Worm (Caenorhabditis elegans): ENCODE measurements around the gene F23A7.5.
A peak's percentile ranks its signal among the peaks of the same experiment; 100 is the strongest.

The F23A7.5 gene

DNA sequence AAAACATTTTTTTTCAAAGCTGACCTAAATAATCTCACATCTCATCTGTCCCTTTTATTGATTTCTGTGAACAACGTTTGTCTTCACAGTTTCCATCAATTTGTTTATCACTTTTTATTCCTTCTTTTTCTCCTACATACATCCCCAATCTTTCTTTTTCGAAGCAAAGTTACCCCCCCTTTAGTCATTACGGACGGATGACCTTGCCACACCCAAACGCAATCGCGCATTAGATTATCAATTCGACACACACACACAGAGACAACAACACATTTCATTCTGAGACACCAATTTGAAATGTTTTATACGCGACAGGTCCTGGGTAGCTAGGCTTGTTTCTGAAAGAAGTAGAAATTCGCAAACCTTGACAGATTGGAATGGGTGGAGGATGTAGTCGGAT lies 34.6 kb downstream of the F23A7.5 start:
- TF ChIP-seq vab-7 (GFP tag; IDR thresholded peaks at IDR 0.05) = no peak
- peak; percentile 2 for TF ChIP-seq mxl-3 (GFP tag; optimal IDR thresholded peaks at IDR 0.05)
- TF ChIP-seq nhr-28 (tag; optimal IDR thresholded peaks at IDR 0.05) = peak; percentile 30
- no peak for TF ChIP-seq R02D3.7 (tag; optimal IDR thresholded peaks at IDR 0.05)
- no peak for TF ChIP-seq daf-8 (GFP tag; IDR thresholded peaks at IDR 0.05)
- peak in 1 of 2 experiments; percentile 98 for TF ChIP-seq unc-62 (GFP tag; optimal IDR thresholded peaks at IDR 0.05 in 1 of 2)
- no peak for TF ChIP-seq unc-62 (tag; optimal IDR thresholded peaks at IDR 0.05)
- TF ChIP-seq hlh-11 (tag; optimal IDR thresholded peaks at IDR 0.05) = no peak
- no peak for TF ChIP-seq lim-7 (GFP tag; IDR thresholded peaks at IDR 0.05)
- TF ChIP-seq T26A8.4 (GFP tag; IDR thresholded peaks at IDR 0.05) = no peak

DNA sequence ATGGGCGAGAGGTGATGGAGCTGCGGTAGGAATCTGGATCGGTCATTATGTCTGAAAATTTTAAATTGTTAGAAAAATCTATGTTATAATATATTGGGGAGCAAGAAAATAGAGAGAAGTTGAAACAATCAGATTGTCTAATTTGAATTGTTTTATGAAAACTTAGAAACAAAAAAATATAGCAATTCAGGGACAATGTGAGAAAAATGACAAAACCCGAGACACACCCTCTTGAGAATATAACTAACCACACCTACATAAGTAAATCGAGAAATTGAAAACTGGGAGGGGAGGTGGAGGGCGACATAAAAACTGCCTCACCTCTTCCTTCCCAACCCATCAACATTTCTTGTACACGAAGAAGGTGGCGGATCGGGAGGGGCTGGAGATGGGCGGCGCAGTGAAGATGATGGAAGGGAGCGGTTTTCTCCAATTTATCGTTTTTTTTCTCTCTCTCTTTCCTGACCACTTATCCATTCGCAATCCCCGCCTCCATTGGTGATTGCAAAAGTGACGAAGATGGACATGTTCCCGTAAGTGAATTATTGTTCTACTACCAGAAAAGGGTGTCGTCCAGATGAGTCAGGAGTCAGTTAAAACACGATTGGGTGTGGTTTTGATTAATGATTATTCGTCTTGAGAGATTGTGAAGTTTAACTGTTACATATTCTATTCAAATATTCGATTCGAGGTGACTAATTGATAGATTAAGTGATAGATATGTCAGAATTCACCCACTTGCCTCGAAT lies 37.1 kb downstream of the F23A7.5 start, which contains the start of gene mua-6:
Gene mua-6, minus strand, starts transcription at position 51 of the 749 bp plus-strand sequence.
- TF ChIP-seq set-16 (GFP tag; IDR thresholded peaks at IDR 0.05) = 0 out of 2 replicates have a peak, but pooled peaks have one; percentile 6
- no peak for TF ChIP-seq ceh-28 (tag; optimal IDR thresholded peaks at IDR 0.05)
- no peak for TF ChIP-seq aly-2 (tag; optimal IDR thresholded peaks at IDR 0.05)
- no peak for TF ChIP-seq madf-5 (GFP tag; IDR thresholded peaks at IDR 0.05)
- TF ChIP-seq Y75B8A.6 (GFP tag; IDR thresholded peaks at IDR 0.05) = no peak
- peak; percentile 40 for TF ChIP-seq mxl-3 (GFP tag; optimal IDR thresholded peaks at IDR 0.05)
- no peak for TF ChIP-seq mdl-1 (tag; optimal IDR thresholded peaks at IDR 0.05)
- no peak for TF ChIP-seq ama-1 (optimal IDR thresholded peaks at IDR 0.05)
- TF ChIP-seq pqm-1 (tag; optimal IDR thresholded peaks at IDR 0.05) = no peak
- TF ChIP-seq unc-62 (GFP tag; optimal IDR thresholded peaks at IDR 0.05 in 1 of 2) = peak in 1 of 2 experiments; percentile 12
- no peak for TF ChIP-seq unc-62 (tag; optimal IDR thresholded peaks at IDR 0.05)
- no peak for TF ChIP-seq lin-15B (tag; optimal IDR thresholded peaks at IDR 0.05)
- no peak for TF ChIP-seq snpc-4 (tag; optimal IDR thresholded peaks at IDR 0.05)
- TF ChIP-seq zfp-3 (GFP tag; conservative IDR thresholded peaks at IDR 0.05) = no peak
- TF ChIP-seq Y48G9A.11 (GFP tag; IDR thresholded peaks at IDR 0.05) = no peak
- TF ChIP-seq dmd-6 (GFP tag; IDR thresholded peaks at IDR 0.05) = 0 out of 2 replicates have a peak, but pooled peaks have one; percentile 8

DNA sequence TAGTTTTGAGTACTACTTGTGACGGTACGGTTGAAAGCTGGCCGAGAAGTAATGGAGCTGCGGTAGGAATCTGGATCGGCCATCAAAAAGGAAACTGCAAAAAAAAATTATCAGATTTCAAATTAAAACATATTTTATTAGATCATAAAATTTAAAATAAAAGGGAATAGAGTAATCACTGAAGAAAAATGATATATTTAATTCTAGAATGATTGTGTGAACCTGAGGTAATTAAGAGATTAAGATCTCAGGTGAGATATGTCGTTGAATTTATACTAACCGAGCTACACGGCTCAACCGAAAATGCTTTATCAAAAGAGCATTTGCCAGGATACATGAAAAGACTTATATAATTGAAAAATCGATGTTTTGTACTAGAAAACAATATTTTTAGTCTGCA lies 41.2 kb downstream of the F23A7.5 start, which contains the start of gene ifa-3:
Gene ifa-3, minus strand, starts transcription at position 101 of the 400 bp plus-strand sequence.
- TF ChIP-seq F26F4.8 (GFP tag; conservative IDR thresholded peaks at IDR 0.05) (no peak), cey-2 (tag; optimal IDR thresholded peaks at IDR 0.05; ENCODE audit: borderline replicate concordance, insufficient read depth) (no peak), nhr-102 (tag; optimal IDR thresholded peaks at IDR 0.05) (no peak)

DNA sequence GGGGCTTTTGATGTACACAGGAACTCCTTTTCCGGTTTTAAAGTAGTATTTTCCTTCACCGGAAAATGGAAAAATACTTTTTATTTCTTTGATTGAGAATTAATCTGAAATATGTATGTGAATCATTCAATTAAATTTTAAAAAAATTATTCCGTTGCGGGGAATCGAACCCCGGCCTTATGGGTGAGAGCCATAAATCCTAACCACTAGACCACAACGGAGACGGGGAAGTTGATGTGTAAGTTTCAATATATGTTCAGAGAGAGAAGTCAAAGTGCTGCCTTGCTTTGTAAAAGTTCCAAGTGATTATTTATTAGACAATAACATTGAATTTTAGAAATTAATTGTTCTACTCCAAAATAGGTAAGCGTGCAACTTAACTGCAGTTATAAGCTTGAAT lies 42.4 kb downstream of the F23A7.5 start:
- TF ChIP-seq gei-8 (GFP tag; optimal IDR thresholded peaks at IDR 0.05) = peak; percentile 53
- peak; percentile 83 for TF ChIP-seq egl-43 (GFP tag; IDR thresholded peaks at IDR 0.05)
- peak; percentile 22; the same call in 1 of the 2 replicates for TF ChIP-seq php-3 (GFP tag; IDR thresholded peaks at IDR 0.05)
- no peak for TF ChIP-seq lin-1 (GFP tag; IDR thresholded peaks at IDR 0.05)
- TF ChIP-seq daf-16 (GFP tag; optimal IDR thresholded peaks at IDR 0.05) = peak; percentile 41 to 86
- peak; percentile 56 for TF ChIP-seq daf-16 (tag; optimal IDR thresholded peaks at IDR 0.05)
- peak; percentile 27 for TF ChIP-seq nhr-102 (tag; optimal IDR thresholded peaks at IDR 0.05)
- TF ChIP-seq Y5F2A.4 (GFP tag; optimal IDR thresholded peaks at IDR 0.05) = no peak
- peak; percentile 63; the same call in 1 of the 2 replicates for TF ChIP-seq hmg-1.1 (GFP tag; IDR thresholded peaks at IDR 0.05)
- peak; percentile 70; the same call in 1 of the 2 replicates for TF ChIP-seq dmd-8 (GFP tag; IDR thresholded peaks at IDR 0.05)
- no peak for TF ChIP-seq ztf-11 (tag; optimal IDR thresholded peaks at IDR 0.05)
- TF ChIP-seq nhr-10 (tag; optimal IDR thresholded peaks at IDR 0.05) = no peak
- no peak for TF ChIP-seq mxl-3 (GFP tag; optimal IDR thresholded peaks at IDR 0.05)
- TF ChIP-seq ceh-20 (GFP tag; IDR thresholded peaks at IDR 0.05) = peak; percentile 22; the same call in 1 of the 2 replicates
- TF ChIP-seq spr-3 (GFP tag; optimal IDR thresholded peaks at IDR 0.05) = no peak
- TF ChIP-seq T26A8.4 (GFP tag; IDR thresholded peaks at IDR 0.05) = peak; percentile 45; the same call in 1 of the 2 replicates
- 0 out of 2 replicates have a peak, but pooled peaks have one; percentile 21 for TF ChIP-seq mxl-2 (GFP tag; conservative IDR thresholded peaks at IDR 0.05)
- 0 out of 2 replicates have a peak, but pooled peaks have one; percentile 78 for TF ChIP-seq Y75B8A.6 (GFP tag; IDR thresholded peaks at IDR 0.05)
- no peak for TF ChIP-seq lsy-2 (tag; optimal IDR thresholded peaks at IDR 0.05)
- TF ChIP-seq aha-1 (tag) = peak; percentile 61
- no peak for TF ChIP-seq zfp-2 (tag; optimal IDR thresholded peaks at IDR 0.05)
- peak; percentile 33 for TF ChIP-seq nhr-48 (tag; optimal IDR thresholded peaks at IDR 0.05)
- TF ChIP-seq dve-1 (tag; optimal IDR thresholded peaks at IDR 0.05; ENCODE audit: insufficient read depth) = peak; percentile 65
